Fruit fly (Drosophila melanogaster) whole organism, embryonic: ENCODE measurements around the gene Cip4.

Experiments
- Gsc ChIP-seq: fragments of 200-800 bp; sonication (Bioruptor generic); IDR thresholded peaks from 2 replicates; pipeline ENCODE4 v1.3.6; 2022; ENCODE audit warnings: missing biosample characterization, missing genetic modification characterization
- dimm ChIP-seq: fragments of 200-800 bp; sonication (Bioruptor generic); IDR thresholded peaks from 2 replicates; pipeline ENCODE4 v1.3.6; 2022; ENCODE audit warnings: missing biosample characterization, missing genetic modification characterization
- ftz-f1 ChIP-seq: fragments of 200-800 bp; sonication (Bioruptor generic); optimal IDR thresholded peaks from 2 replicates; lab custom pipeline; 2016; ENCODE audit warnings: missing biosample characterization, missing genetic modification characterization
- sr ChIP-seq: fragments of 200-800 bp; sonication (Bioruptor generic); IDR thresholded peaks from 3 replicates; pipeline ENCODE4 v1.3.6; 2022; ENCODE audit warnings: missing biosample characterization, missing genetic modification characterization

DNA sequence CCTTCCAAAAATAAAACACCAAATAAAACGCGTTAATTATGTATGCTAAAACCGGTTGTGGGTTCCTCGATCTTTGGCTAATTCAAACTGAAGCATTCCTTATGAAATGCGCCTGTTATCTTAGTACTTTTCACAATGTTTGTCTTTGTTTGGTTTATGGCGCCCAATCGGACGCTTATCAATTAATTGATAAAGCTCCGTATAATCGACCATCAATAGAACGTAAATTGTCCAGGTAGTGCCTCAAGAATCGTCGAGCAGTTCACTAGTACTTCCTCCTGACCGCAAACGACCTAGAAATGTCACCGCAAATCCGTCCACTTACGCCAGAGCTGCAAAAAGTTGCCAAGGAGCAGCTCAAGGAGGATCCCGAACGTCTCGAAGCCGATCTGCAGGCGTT is 1.3 kb upstream of the Cip4 start, which contains the start of gene CG33514:
- TF ChIP-seq sr (GFP tag; lab: Robert Waterston, UW) (no peak), dimm (GFP tag; lab: Robert Waterston, UW) (no peak), Gsc (no peak), ftz-f1 (GFP tag; lab: Kevin White, UChicago) (no peak)
